Fruit fly (Drosophila melanogaster): Measurements from ENCODE around the gene Edem2.

The Edem2 gene

dm6 chr2L:13191894-13192293 lies at the start of gene Edem2, which contains the start of gene CG16974 (continued):
- peak; percentile 46; the same call in 1 of the 3 replicates for TF ChIP-seq CG7357 (GFP tag; IDR thresholded peaks at IDR 0.05)
- TF ChIP-seq Stat92E (GFP tag; optimal IDR thresholded peaks at IDR 0.05) = no peak
- no peak for TF ChIP-seq CG10543 (GFP tag; optimal IDR thresholded peaks at IDR 0.05)
- TF ChIP-seq CG8359 (GFP tag; optimal IDR thresholded peaks at IDR 0.05; ENCODE audit: borderline replicate concordance) = no peak
- TF ChIP-seq CG32767 (GFP tag; IDR thresholded peaks at IDR 0.05) = peak; percentile 71
- peak; percentile 74 for TF ChIP-seq Nf-YC (tag; optimal IDR thresholded peaks at IDR 0.05)
- no peak for TF ChIP-seq yki (optimal IDR thresholded peaks at IDR 0.05)
- no peak for TF ChIP-seq jigr1 (GFP tag; IDR thresholded peaks at IDR 0.05)
- no peak for TF ChIP-seq CG17612 (GFP tag; IDR thresholded peaks at IDR 0.05)
- TF ChIP-seq sd (tag; optimal IDR thresholded peaks at IDR 0.05) = no peak
- no peak for TF ChIP-seq oc (tag; optimal IDR thresholded peaks at IDR 0.05)
- TF ChIP-seq pum (GFP tag; optimal IDR thresholded peaks at IDR 0.05) = no peak
- TF ChIP-seq CG2129 (GFP tag; IDR thresholded peaks at IDR 0.05; ENCODE audit: partially characterized antibody) = no peak
- peak; percentile 78 for TF ChIP-seq wdn (GFP tag; IDR thresholded peaks at IDR 0.05)
- TF ChIP-seq CG3847 (GFP tag; IDR thresholded peaks at IDR 0.05) = peak; percentile 84
- TF ChIP-seq CG15601 (tag; optimal IDR thresholded peaks at IDR 0.05) = no peak
- no peak for TF ChIP-seq emc (GFP tag; optimal IDR thresholded peaks at IDR 0.05)
- peak; percentile 34; the same call in 1 of the 2 replicates for TF ChIP-seq CG13287 (GFP tag; IDR thresholded peaks at IDR 0.05; ENCODE audit: partially characterized antibody)
- TF ChIP-seq Hand (GFP tag; optimal IDR thresholded peaks at IDR 0.05) = no peak
- 0 out of 2 replicates have a peak, but pooled peaks have one; percentile 11 for TF ChIP-seq Oaz (GFP tag; IDR thresholded peaks at IDR 0.05)
- TF ChIP-seq CG6813 (GFP tag; optimal IDR thresholded peaks at IDR 0.05) = no peak
- peak; percentile 91 for TF ChIP-seq Ets65A (GFP tag)
- TF ChIP-seq sug (tag; optimal IDR thresholded peaks at IDR 0.05) = no peak
- TF ChIP-seq CG7786 (GFP tag; optimal IDR thresholded peaks at IDR 0.05) = no peak
- TF ChIP-seq HmgZ (tag; optimal IDR thresholded peaks at IDR 0.05) = peak; percentile 62
- TF ChIP-seq CG11504 (tag; optimal IDR thresholded peaks at IDR 0.05) = no peak
- TF ChIP-seq CG18011 (GFP tag; optimal IDR thresholded peaks at IDR 0.05) = peak; percentile 61
- no peak for TF ChIP-seq CG5180 (GFP tag; optimal IDR thresholded peaks at IDR 0.05)
- TF ChIP-seq gce (GFP tag; IDR thresholded peaks at IDR 0.05) = no peak
- no peak for TF ChIP-seq hth (optimal IDR thresholded peaks at IDR 0.05)
- no peak for TF ChIP-seq CG31441 (GFP tag; IDR thresholded peaks at IDR 0.05)
- TF ChIP-seq CG1024 (GFP tag; IDR thresholded peaks at IDR 0.05) = no peak
- TF ChIP-seq fru (optimal IDR thresholded peaks at IDR 0.05) = no peak
- no peak for TF ChIP-seq lov (optimal IDR thresholded peaks at IDR 0.05)
- TF ChIP-seq lov (GFP tag; IDR thresholded peaks at IDR 0.05) = no peak
- peak; percentile 6 for TF ChIP-seq Sry-β (GFP tag; optimal IDR thresholded peaks at IDR 0.05)
- peak; percentile 70 for TF ChIP-seq CG17328 (GFP tag; IDR thresholded peaks at IDR 0.05)
- no peak for TF ChIP-seq CG3407 (GFP tag; optimal IDR thresholded peaks at IDR 0.05)
- TF ChIP-seq Atf-2 (GFP tag; optimal IDR thresholded peaks at IDR 0.05) = no peak
- TF ChIP-seq otp (GFP tag; IDR thresholded peaks at IDR 0.05) = 0 out of 3 replicates have a peak, but pooled peaks have one; percentile 53
- no peak for TF ChIP-seq CG12219 (GFP tag; optimal IDR thresholded peaks at IDR 0.05)
- TF ChIP-seq TFAM (GFP tag; optimal IDR thresholded peaks at IDR 0.05) = no peak
- no peak for TF ChIP-seq CG12071 (GFP tag; optimal IDR thresholded peaks at IDR 0.05)
- peak; percentile 69 for TF ChIP-seq CG4730 (GFP tag; IDR thresholded peaks at IDR 0.05)
- no peak for TF ChIP-seq aop (GFP tag; IDR thresholded peaks at IDR 0.05)
- TF ChIP-seq CG34224 (GFP tag; IDR thresholded peaks at IDR 0.05; ENCODE audit: partially characterized antibody) = no peak
- TF ChIP-seq CG11560 (tag; IDR thresholded peaks at IDR 0.05) = peak; percentile 39; the same call in 1 of the 3 replicates
- peak; percentile 79 for TF ChIP-seq tin (GFP tag; optimal IDR thresholded peaks at IDR 0.05)
- TF ChIP-seq sqz (GFP tag; optimal IDR thresholded peaks at IDR 0.05) = no peak
- no peak for TF ChIP-seq Dip2 (GFP tag; IDR thresholded peaks at IDR 0.05)
- TF ChIP-seq danr (GFP tag; IDR thresholded peaks at IDR 0.05) = peak; percentile 21; the same call in 1 of the 2 replicates
- TF ChIP-seq CG7556 (GFP tag; optimal IDR thresholded peaks at IDR 0.05) = no peak
